Worm (Caenorhabditis elegans): ENCODE measurements around the gene H05C05.1.

DNA sequence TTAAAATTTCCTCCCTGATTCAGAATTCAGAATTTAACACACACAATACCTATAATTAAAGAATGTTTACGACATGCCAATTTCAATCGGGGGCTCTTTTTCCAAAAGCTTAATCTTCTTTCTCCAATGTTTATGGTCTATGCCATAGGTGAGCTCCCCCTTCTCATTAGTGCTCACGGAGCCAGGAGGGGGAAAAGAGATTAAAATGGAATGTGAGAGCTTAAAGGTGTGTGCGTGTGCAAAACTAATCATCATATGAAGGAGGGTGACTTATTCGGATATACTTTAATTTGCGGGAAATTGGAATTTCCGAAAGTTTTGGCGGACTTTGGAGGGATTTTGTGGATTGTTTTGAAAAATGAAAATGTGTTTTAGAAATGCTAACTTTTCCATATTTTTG is 36.1 kb downstream of the H05C05.1 start:
- TF ChIP-seq nhr-120 (GFP tag; IDR thresholded peaks at IDR 0.05) (no peak), hrde-1 (tag; optimal IDR thresholded peaks at IDR 0.05; ENCODE audit: borderline replicate concordance) (no peak), cebp-2 (GFP tag; IDR thresholded peaks at IDR 0.05) (no peak), C17E4.6 (GFP tag; IDR thresholded peaks at IDR 0.05) (no peak), dpl-1 (GFP tag; optimal IDR thresholded peaks at IDR 0.05) (no peak), unc-62 (GFP tag; optimal IDR thresholded peaks at IDR 0.05) (no peak), repo-1 (tag; optimal IDR thresholded peaks at IDR 0.05) (no peak), zfh-2 (GFP tag; conservative IDR thresholded peaks at IDR 0.05) (no peak), ama-1 (optimal IDR thresholded peaks at IDR 0.05) (no peak), ama-1 (GFP tag; optimal IDR thresholded peaks at IDR 0.05) (no peak), ztf-25 (GFP tag; IDR thresholded peaks at IDR 0.05) (no peak), K12H6.12 (tag; optimal IDR thresholded peaks at IDR 0.05) (no peak)

All from whole organism, young adult.